Worm (Caenorhabditis elegans) whole organism, L2 larva: ENCODE measurements around the gene F16B3.2.

Source experiments
- R02D3.7 ChIP-seq: fragments of 150-350 bp; optimal IDR thresholded peaks from 2 replicates; lab custom pipeline; 2014; ENCODE audit warnings: missing biosample characterization, missing genetic modification characterization
- alr-1 ChIP-seq: fragments of 150-350 bp; optimal IDR thresholded peaks from 2 replicates; lab custom pipeline; 2014; ENCODE audit warnings: missing biosample characterization, missing genetic modification characterization
- elt-3 ChIP-seq: sonication (generic microtip); optimal IDR thresholded peaks from 2 replicates; lab custom pipeline; 2017; ENCODE audit warnings: missing biosample characterization, missing genetic modification characterization
- fos-1 ChIP-seq: fragments of 150-350 bp; optimal IDR thresholded peaks from 2 replicates; lab custom pipeline; 2014; ENCODE audit warnings: missing biosample characterization, missing genetic modification characterization
- gmeb-1 ChIP-seq: fragments of 150-350 bp; optimal IDR thresholded peaks from 2 replicates; lab custom pipeline; 2014; ENCODE audit warnings: missing biosample characterization, missing genetic modification characterization
- skn-1 ChIP-seq: sonication (generic microtip); optimal IDR thresholded peaks from 2 replicates; lab custom pipeline; 2017; ENCODE audit warnings: missing biosample characterization, missing genetic modification characterization
- sma-3 ChIP-seq: sonication (generic microtip); optimal IDR thresholded peaks from 2 replicates; lab custom pipeline; 2016; ENCODE audit warnings: missing genetic modification reagents, missing genetic modification characterization, missing compliant biosample characterization
- ztf-11 ChIP-seq: sonication (generic microtip); optimal IDR thresholded peaks from 2 replicates; lab custom pipeline; 2017; ENCODE audit warnings: missing biosample characterization, missing genetic modification characterization

- TF ChIP-seq elt-3 (tag; lab: Kevin White, UChicago) (no peak), R02D3.7 (tag; lab: Kevin White, UChicago) (no peak), skn-1 (tag; lab: Kevin White, UChicago) (no peak), ztf-11 (tag; lab: Kevin White, UChicago) (no peak), fos-1 (tag; lab: Kevin White, UChicago) (no peak), alr-1 (tag; lab: Kevin White, UChicago) (no peak), sma-3 (GFP tag; lab: Kevin White, UChicago) (no peak), gmeb-1 (tag; lab: Kevin White, UChicago) (no peak)
These were observed 49.4 kb downstream of the F16B3.2 start for ce11 chrV:1364346-1364745.
